Fruit fly (Drosophila melanogaster): Measurements from ENCODE around the gene Vha13.

The Vha13 gene

dm6 chr3R:19627792-19628522, 16.2 kb downstream of the Vha13 start (continued):
- TF ChIP-seq Atf-2 (GFP tag; optimal IDR thresholded peaks at IDR 0.05) (no peak), yki (optimal IDR thresholded peaks at IDR 0.05) (no peak), Sin3A (optimal IDR thresholded peaks at IDR 0.05) (no peak), CG18476 (GFP tag; optimal IDR thresholded peaks at IDR 0.05) (no peak), hkb (optimal IDR thresholded peaks at IDR 0.05) (no peak), hkb (GFP tag; IDR thresholded peaks at IDR 0.05) (peak; percentile 42; the same call in 1 of the 2 replicates), kni (GFP tag; optimal IDR thresholded peaks at IDR 0.05) (no peak), lab (GFP tag; optimal IDR thresholded peaks at IDR 0.05) (peak; percentile 70), CG18262 (tag; optimal IDR thresholded peaks at IDR 0.05) (peak; percentile 72), Xrp1 (GFP tag; IDR thresholded peaks at IDR 0.05) (peak; percentile 49; the same call in 1 of the 2 replicates), CG34224 (GFP tag; IDR thresholded peaks at IDR 0.05; ENCODE audit: partially characterized antibody) (no peak), az2 (GFP tag; optimal IDR thresholded peaks at IDR 0.05) (no peak), CG2202 (tag; optimal IDR thresholded peaks at IDR 0.05) (no peak), C15 (GFP tag; IDR thresholded peaks at IDR 0.05) (no peak), chm (GFP tag; IDR thresholded peaks at IDR 0.05) (no peak), lola (GFP tag; optimal IDR thresholded peaks at IDR 0.05) (peak in 1 of 3 experiments; percentile 8), al (GFP tag; IDR thresholded peaks at IDR 0.05) (no peak), CG10654 (GFP tag; optimal IDR thresholded peaks at IDR 0.05) (peak; percentile 52), Sox100B (GFP tag; optimal IDR thresholded peaks at IDR 0.05) (peak; percentile 73), Ets97D (GFP tag; optimal IDR thresholded peaks at IDR 0.05) (no peak), bigmax (GFP tag; optimal IDR thresholded peaks at IDR 0.05) (no peak), D19B (GFP tag; optimal IDR thresholded peaks at IDR 0.05) (peak; percentile 92), CG7839 (tag; optimal IDR thresholded peaks at IDR 0.05) (peak; percentile 76), CG17802 (tag; optimal IDR thresholded peaks at IDR 0.05) (no peak), ap (GFP tag; IDR thresholded peaks at IDR 0.05) (no peak), Dref (GFP tag; IDR thresholded peaks at IDR 0.05) (no peak), CG16813 (GFP tag; IDR thresholded peaks at IDR 0.05; ENCODE audit: partially characterized antibody) (no peak), CG17328 (GFP tag; IDR thresholded peaks at IDR 0.05) (no peak), Elba2 (GFP tag; optimal IDR thresholded peaks at IDR 0.05) (no peak), kay (GFP tag; optimal IDR thresholded peaks at IDR 0.05) (no peak), trh (GFP tag; optimal IDR thresholded peaks at IDR 0.05) (peak; percentile 12), CG6254 (GFP tag; optimal IDR thresholded peaks at IDR 0.05) (peak; percentile 64), CG11560 (tag; IDR thresholded peaks at IDR 0.05) (no peak), jigr1 (GFP tag; IDR thresholded peaks at IDR 0.05) (no peak), CG31441 (GFP tag; IDR thresholded peaks at IDR 0.05) (peak; percentile 63), aop (GFP tag; IDR thresholded peaks at IDR 0.05) (no peak), shn (GFP tag; optimal IDR thresholded peaks at IDR 0.05) (no peak), CG31224 (GFP tag; IDR thresholded peaks at IDR 0.05) (no peak), wdn (GFP tag; IDR thresholded peaks at IDR 0.05) (no peak), Kr (GFP tag; optimal IDR thresholded peaks at IDR 0.05) (no peak), Xbp1 (GFP tag; optimal IDR thresholded peaks at IDR 0.05) (no peak), prd (optimal IDR thresholded peaks at IDR 0.05) (no peak), prd (GFP tag; IDR thresholded peaks at IDR 0.05) (peak; percentile 35; the same call in 2 of the 3 replicates), nmo (GFP tag; optimal IDR thresholded peaks at IDR 0.05) (peak; percentile 84), CG12236 (GFP tag; optimal IDR thresholded peaks at IDR 0.05) (no peak), Dek (tag; optimal IDR thresholded peaks at IDR 0.05) (no peak), CG2120 (GFP tag; optimal IDR thresholded peaks at IDR 0.05) (no peak), CG12155 (GFP tag; optimal IDR thresholded peaks at IDR 0.05) (no peak), Lim3 (GFP tag; IDR thresholded peaks at IDR 0.05) (no peak), jumu (GFP tag; optimal IDR thresholded peaks at IDR 0.05) (no peak), CG2116 (GFP tag; optimal IDR thresholded peaks at IDR 0.05) (no peak), CG10267 (tag; optimal IDR thresholded peaks at IDR 0.05) (peak; percentile 56)
